Worm (Caenorhabditis elegans): ENCODE measurements around the gene oac-10.

DNA sequence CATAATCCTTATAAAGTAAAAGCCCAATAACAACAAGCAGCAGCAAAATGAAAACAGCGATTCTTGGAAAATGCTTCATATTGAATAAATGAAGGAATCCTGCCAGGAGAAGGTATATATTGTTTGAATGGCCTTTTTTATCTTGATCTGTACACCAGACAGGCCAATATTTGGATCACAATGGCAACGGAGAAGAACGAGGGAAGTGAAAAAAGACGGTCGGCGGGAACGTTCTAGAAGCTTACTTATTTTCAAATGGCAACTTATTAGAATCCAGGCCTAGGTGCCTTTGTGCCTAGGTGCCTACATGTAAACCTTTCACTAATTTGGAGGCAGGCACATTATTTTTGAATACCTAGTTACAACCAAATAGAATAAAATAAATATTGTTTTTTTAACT is 41.9 kb upstream of the oac-10 start, which contains the start of gene F54D10.8:
- TF ChIP-seq pha-4 (GFP tag; IDR thresholded peaks at IDR 0.05) (no peak), pha-4 (tag; optimal IDR thresholded peaks at IDR 0.05) (no peak), R02D3.7 (tag; optimal IDR thresholded peaks at IDR 0.05) (no peak), lin-15B (tag; optimal IDR thresholded peaks at IDR 0.05) (no peak), aly-2 (tag; optimal IDR thresholded peaks at IDR 0.05) (no peak), zag-1 (tag; optimal IDR thresholded peaks at IDR 0.05) (no peak), unc-130 (GFP tag; optimal IDR thresholded peaks at IDR 0.05) (no peak), snpc-4 (tag; optimal IDR thresholded peaks at IDR 0.05) (no peak)
